Fruit fly (Drosophila melanogaster): Measurements from ENCODE around the gene wntD.

DNA sequence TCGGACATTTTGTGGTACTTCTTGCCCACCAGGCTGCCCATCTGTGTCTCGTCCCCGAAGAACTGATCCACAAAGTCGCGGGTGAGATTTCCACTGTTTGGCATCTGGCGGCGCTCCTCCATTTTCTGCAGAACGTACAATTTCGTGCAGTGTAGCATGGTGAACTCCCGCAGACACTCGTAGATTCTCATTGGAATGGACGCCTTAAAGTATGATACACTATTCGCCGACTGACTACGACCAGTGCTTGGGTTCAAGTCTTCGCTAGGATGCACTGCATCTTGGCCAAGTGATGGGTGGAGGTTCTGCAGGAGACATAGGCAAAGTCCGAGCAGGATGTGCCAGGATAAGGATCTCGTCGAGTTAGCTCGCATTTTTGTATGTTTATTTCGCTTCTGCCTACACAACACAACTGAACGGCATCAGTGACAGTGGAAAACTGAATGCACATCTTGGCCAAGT lies 6.8 kb downstream of the wntD start, which contains the start of gene CG15888:
- TF ChIP-seq CG12768 (GFP tag; optimal IDR thresholded peaks at IDR 0.05) (no peak), ovo (GFP tag; optimal IDR thresholded peaks at IDR 0.05) (no peak), cnc (optimal IDR thresholded peaks at IDR 0.05) (no peak), Mnt (GFP tag; optimal IDR thresholded peaks at IDR 0.05) (no peak), tj (GFP tag; optimal IDR thresholded peaks at IDR 0.05) (no peak), Clk (GFP tag; optimal IDR thresholded peaks at IDR 0.05) (no peak), CG7101 (tag; optimal IDR thresholded peaks at IDR 0.05) (no peak), kay (GFP tag; ENCODE audit: borderline replicate concordance) (no peak), Hr96 (GFP tag; optimal IDR thresholded peaks at IDR 0.05) (no peak), CG14711 (tag; optimal IDR thresholded peaks at IDR 0.05) (no peak), pad (GFP tag; optimal IDR thresholded peaks at IDR 0.05) (no peak), CG7045 (GFP tag; optimal IDR thresholded peaks at IDR 0.05) (no peak), Crg-1 (GFP tag; optimal IDR thresholded peaks at IDR 0.05) (no peak)
